Worm (Caenorhabditis elegans): ENCODE results near the gene ced-10.

ce11 chrIV:3481760-3482159, 27.6 kb downstream of the ced-10 start, which contains the start of gene srz-37:
- TF ChIP-seq ama-1 (optimal IDR thresholded peaks at IDR 0.05) (no peak), nhr-76 (tag; optimal IDR thresholded peaks at IDR 0.05) (no peak), ZK546.5 (tag; optimal IDR thresholded peaks at IDR 0.05) (no peak), aly-2 (tag; optimal IDR thresholded peaks at IDR 0.05) (no peak), lin-15B (tag; optimal IDR thresholded peaks at IDR 0.05) (no peak), pha-4 (GFP tag; IDR thresholded peaks at IDR 0.05) (no peak), pha-4 (tag; optimal IDR thresholded peaks at IDR 0.05) (no peak), mdl-1 (tag; optimal IDR thresholded peaks at IDR 0.05) (no peak), duxl-1 (tag; optimal IDR thresholded peaks at IDR 0.05; ENCODE audit: poor library complexity) (no peak), lsy-2 (tag; optimal IDR thresholded peaks at IDR 0.05) (no peak), lin-39 (tag; optimal IDR thresholded peaks at IDR 0.05) (no peak), F37D6.2 (tag; optimal IDR thresholded peaks at IDR 0.05) (no peak), nhr-111 (GFP tag; optimal IDR thresholded peaks at IDR 0.05) (no peak), nhr-28 (tag; optimal IDR thresholded peaks at IDR 0.05) (no peak)
